Worm (Caenorhabditis elegans) whole organism, mixed stage, embryonic: ENCODE measurements around the gene R10E11.6.

Experiments used
- M03D4.4 ChIP-seq: sonication (generic microtip); optimal IDR thresholded peaks from 2 replicates; lab custom pipeline; 2017; ENCODE audit warnings: mild to moderate bottlenecking, missing genetic modification characterization, missing compliant biosample characterization
- bed-3 ChIP-seq: fragments of 200-800 bp; sonication (Bioruptor generic); optimal IDR thresholded peaks from 3 replicates; lab custom pipeline; 2018; ENCODE audit warnings: mild to moderate bottlenecking, missing genetic modification characterization, moderate library complexity, missing compliant biosample characterization
- blmp-1 ChIP-seq: fragments of 150-350 bp; optimal IDR thresholded peaks from 2 replicates; lab custom pipeline; 2014; ENCODE audit warnings: missing biosample characterization, missing genetic modification characterization
- ceh-39 ChIP-seq: fragments of 150-350 bp; optimal IDR thresholded peaks from 2 replicates; lab custom pipeline; 2014; ENCODE audit warnings: missing biosample characterization, missing genetic modification characterization
- ceh-43 ChIP-seq: fragments of 200-800 bp; sonication (Bioruptor generic); optimal IDR thresholded peaks from 2 replicates; lab custom pipeline; 2018; ENCODE audit warnings: mild to moderate bottlenecking, missing genetic modification characterization, moderate library complexity, missing compliant biosample characterization
- ces-1 ChIP-seq: fragments of 150-350 bp; optimal IDR thresholded peaks from 2 replicates; lab custom pipeline; 2014; ENCODE audit warnings: missing biosample characterization, missing genetic modification reagents, missing genetic modification characterization
- cnd-1 ChIP-seq: fragments of 200-800 bp; sonication (Bioruptor generic); optimal IDR thresholded peaks from 2 replicates; lab custom pipeline; 2018; ENCODE audit warnings: mild to moderate bottlenecking, missing genetic modification characterization, missing compliant biosample characterization
- drap-1 ChIP-seq: fragments of 200-800 bp; sonication (Bioruptor generic); optimal IDR thresholded peaks from 3 replicates; lab custom pipeline; 2018; ENCODE audit warnings: mild to moderate bottlenecking, missing genetic modification characterization, missing compliant biosample characterization
- elt-1 ChIP-seq: sonication (generic microtip); optimal IDR thresholded peaks from 2 replicates; lab custom pipeline; 2017; ENCODE audit warnings: missing genetic modification characterization, mild to moderate bottlenecking, missing compliant biosample characterization, antibody characterized with exemption, moderate library complexity, borderline replicate concordance; ENCODE audit not compliant: insufficient read depth
- elt-3 ChIP-seq: fragments of 150-350 bp; optimal IDR thresholded peaks from 2 replicates; lab custom pipeline; 2014; ENCODE audit warnings: missing biosample characterization, missing genetic modification characterization
- flh-1 ChIP-seq: fragments of 200-800 bp; sonication (Bioruptor generic); optimal IDR thresholded peaks from 2 replicates; lab custom pipeline; 2018; ENCODE audit warnings: mild to moderate bottlenecking, missing genetic modification characterization, moderate library complexity, missing compliant biosample characterization
- ham-2 ChIP-seq: fragments of 200-800 bp; sonication (Bioruptor generic); optimal IDR thresholded peaks from 2 replicates; lab custom pipeline; 2018; ENCODE audit warnings: mild to moderate bottlenecking, missing genetic modification characterization, missing compliant biosample characterization
- hlh-1 ChIP-seq: fragments of 150-350 bp; optimal IDR thresholded peaks from 2 replicates; lab custom pipeline; 2014; ENCODE audit warnings: missing biosample characterization, missing genetic modification reagents, missing genetic modification characterization
- lin-32 ChIP-seq: fragments of 200-800 bp; sonication (Bioruptor generic); optimal IDR thresholded peaks from 2 replicates; lab custom pipeline; 2018; ENCODE audit warnings: mild to moderate bottlenecking, missing genetic modification characterization, missing compliant biosample characterization
- lsy-2 ChIP-seq: fragments of 150-350 bp; optimal IDR thresholded peaks from 2 replicates; lab custom pipeline; 2014; ENCODE audit warnings: missing biosample characterization, missing genetic modification characterization
- mab-5 ChIP-seq: fragments of 150-350 bp; optimal IDR thresholded peaks from 2 replicates; lab custom pipeline; 2014; ENCODE audit warnings: missing biosample characterization, missing genetic modification characterization
- mep-1 ChIP-seq: fragments of 150-350 bp; optimal IDR thresholded peaks from 2 replicates; lab custom pipeline; 2017; ENCODE audit warnings: missing biosample characterization, missing genetic modification reagents, missing genetic modification characterization, inconsistent platforms
- mls-2 ChIP-seq: sonication (generic microtip); optimal IDR thresholded peaks from 2 replicates; lab custom pipeline; 2016; ENCODE audit warnings: mild to moderate bottlenecking, missing genetic modification characterization, moderate library complexity, missing compliant biosample characterization
- nhr-12 ChIP-seq: fragments of 150-350 bp; optimal IDR thresholded peaks from 2 replicates; lab custom pipeline; 2014; ENCODE audit warnings: missing biosample characterization, missing genetic modification characterization
- nhr-2 ChIP-seq: fragments of 150-350 bp; optimal IDR thresholded peaks from 2 replicates; lab custom pipeline; 2014; ENCODE audit warnings: missing biosample characterization, missing genetic modification characterization
- nhr-237 ChIP-seq: fragments of 150-350 bp; optimal IDR thresholded peaks from 2 replicates; lab custom pipeline; 2014; ENCODE audit warnings: missing biosample characterization, missing genetic modification characterization
- nhr-28 ChIP-seq: fragments of 150-350 bp; optimal IDR thresholded peaks from 2 replicates; lab custom pipeline; 2014; ENCODE audit warnings: missing biosample characterization, missing genetic modification characterization
- nhr-76 ChIP-seq: sonication (generic microtip); optimal IDR thresholded peaks from 2 replicates; lab custom pipeline; 2017; ENCODE audit warnings: missing biosample characterization, missing genetic modification characterization
- pha-4 ChIP-seq: fragments of 150-350 bp; optimal IDR thresholded peaks from 2 replicates; lab custom pipeline; 2018; ENCODE audit warnings: missing biosample characterization, missing genetic modification reagents, missing genetic modification characterization
- sem-2 ChIP-seq: fragments of 200-800 bp; sonication (Bioruptor generic); optimal IDR thresholded peaks from 2 replicates; lab custom pipeline; 2018; ENCODE audit warnings: mild to moderate bottlenecking, missing genetic modification characterization, missing compliant biosample characterization
- snpc-4 ChIP-seq: fragments of 150-350 bp; optimal IDR thresholded peaks from 2 replicates; lab custom pipeline; 2014; ENCODE audit warnings: missing biosample characterization, missing genetic modification characterization
- sptf-1 ChIP-seq: sonication (generic microtip); optimal IDR thresholded peaks from 2 replicates; lab custom pipeline; 2017; ENCODE audit warnings: mild to moderate bottlenecking, missing genetic modification characterization, moderate library complexity, missing compliant biosample characterization
- tbx-8 ChIP-seq: fragments of 200-800 bp; sonication (Bioruptor generic); optimal IDR thresholded peaks from 2 replicates; lab custom pipeline; 2018; ENCODE audit warnings: mild to moderate bottlenecking, missing genetic modification characterization, moderate library complexity, missing compliant biosample characterization
- unc-120 ChIP-seq: sonication (generic microtip); optimal IDR thresholded peaks from 2 replicates; lab custom pipeline; 2017; ENCODE audit warnings: missing genetic modification characterization, missing compliant biosample characterization; ENCODE audit not compliant: poor library complexity, severe bottlenecking
- unc-39 ChIP-seq: fragments of 150-350 bp; optimal IDR thresholded peaks from 2 replicates; lab custom pipeline; 2014; ENCODE audit warnings: missing biosample characterization, missing genetic modification characterization
- zip-8 ChIP-seq: fragments of 150-350 bp; optimal IDR thresholded peaks from 2 replicates; lab custom pipeline; 2014; ENCODE audit warnings: missing biosample characterization, missing genetic modification characterization
- ztf-11 ChIP-seq: fragments of 150-350 bp; optimal IDR thresholded peaks from 2 replicates; lab custom pipeline; 2014; ENCODE audit warnings: missing biosample characterization, missing genetic modification characterization

The R10E11.6 gene

ce11 chrIII:9825073-9825828 lies 42.4 kb downstream of the R10E11.6 start, which contains the start of gene ZK632.9:
ZK632.9 (minus strand) TSS chrIII:9825432.
- TF ChIP-seq snpc-4 (tag; lab: Kevin White, UChicago) (no peak), ztf-11 (no peak), nhr-2 (tag; lab: Kevin White, UChicago) (no peak), drap-1 (no peak), unc-120 (tag; lab: Kevin White, UChicago) (no peak), ham-2 (GFP tag; lab: Kevin White, UChicago) (no peak), elt-3 (tag; lab: Kevin White, UChicago) (no peak), nhr-237 (tag; lab: Kevin White, UChicago) (no peak), hlh-1 (tag; lab: Kevin White, UChicago) (no peak), ceh-43 (GFP tag; lab: Kevin White, UChicago) (no peak), lin-32 (no peak), ceh-39 (no peak), sptf-1 (tag; lab: Kevin White, UChicago) (no peak), zip-8 (tag; lab: Kevin White, UChicago) (no peak), nhr-28 (no peak), lsy-2 (tag; lab: Kevin White, UChicago) (no peak), blmp-1 (tag; lab: Kevin White, UChicago) (no peak), tbx-8 (no peak), M03D4.4 (tag; lab: Kevin White, UChicago) (no peak)

DNA sequence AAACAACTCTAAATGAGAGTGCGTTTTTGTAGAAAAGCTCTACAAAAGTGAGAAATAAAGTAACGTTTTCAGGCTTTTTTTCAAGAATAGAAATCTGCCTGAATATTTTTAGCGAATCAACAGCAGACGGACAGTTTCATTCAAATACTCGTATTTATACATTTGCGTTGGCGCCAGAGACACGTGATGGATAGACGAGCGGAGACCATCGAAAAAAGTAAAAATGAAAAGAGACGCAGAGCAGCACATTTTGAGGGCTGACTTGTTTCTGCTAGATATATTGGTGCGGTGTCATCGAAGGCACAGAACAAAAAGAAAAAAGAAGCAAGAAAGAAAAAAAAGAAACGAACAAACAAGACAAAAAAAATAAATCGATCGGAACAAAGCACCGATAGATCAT lies 43.2 kb downstream of the R10E11.6 start:
- TF ChIP-seq unc-39 (tag; lab: Kevin White, UChicago) (no peak), mep-1 (tag; lab: Kevin White, UChicago) (peak; percentile 3)

- TF ChIP-seq ham-2 (GFP tag; lab: Kevin White, UChicago) (no peak), ceh-43 (GFP tag; lab: Kevin White, UChicago) (no peak), zip-8 (tag; lab: Kevin White, UChicago) (peak; percentile 38), sem-2 (no peak), ces-1 (GFP tag; lab: Kevin White, UChicago) (peak; percentile 61), nhr-76 (no peak), lsy-2 (tag; lab: Kevin White, UChicago) (peak; percentile 96), pha-4 (peak; percentile 76), nhr-237 (tag; lab: Kevin White, UChicago) (peak; percentile 9), nhr-12 (no peak), mep-1 (tag; lab: Kevin White, UChicago) (peak; percentile 4), lin-32 (no peak), elt-3 (tag; lab: Kevin White, UChicago) (no peak)
These were observed 44.6 kb downstream of the R10E11.6 start, which contains the start of the genes ZK632.10 and ZK632.11 for ce11 chrIII:9827163-9827951. ZK632.10 (minus strand) TSS chrIII:9827722. ZK632.11 (plus strand) TSS chrIII:9827915.

ce11 chrIII:9830502-9830901 lies 47.7 kb downstream of the R10E11.6 start, which contains the start of gene ZK632.12:
ZK632.12 (plus strand) TSS chrIII:9830802.
- TF ChIP-seq zip-8 (tag; lab: Kevin White, UChicago), result no peak
- TF ChIP-seq cnd-1 (tag; lab: Kevin White, UChicago), result no peak
- TF ChIP-seq elt-3 (tag; lab: Kevin White, UChicago), result no peak
- no peak for TF ChIP-seq ces-1 (GFP tag; lab: Kevin White, UChicago)
- TF ChIP-seq mls-2, result no peak
- no peak for TF ChIP-seq mep-1 (tag; lab: Kevin White, UChicago)
- no peak for TF ChIP-seq flh-1 (GFP tag; lab: Kevin White, UChicago)
- no peak for TF ChIP-seq M03D4.4 (tag; lab: Kevin White, UChicago)
- no peak for TF ChIP-seq ham-2 (GFP tag; lab: Kevin White, UChicago)
- no peak for TF ChIP-seq pha-4
- no peak for TF ChIP-seq mab-5
- no peak for TF ChIP-seq lsy-2 (tag; lab: Kevin White, UChicago)
- TF ChIP-seq ceh-39, result no peak
- TF ChIP-seq bed-3, result no peak
- no peak for TF ChIP-seq ztf-11
- TF ChIP-seq elt-1 (tag; lab: Kevin White, UChicago), result no peak
